Worm (Caenorhabditis elegans) whole organism, L2 larva: ENCODE results near the gene txt-1.

Experiments
- alr-1 ChIP-seq: fragments of 150-350 bp; optimal IDR thresholded peaks from 2 replicates; lab custom pipeline; 2014; ENCODE audit warnings: missing biosample characterization, missing genetic modification characterization
- egl-27 ChIP-seq: sonication (generic microtip); optimal IDR thresholded peaks from 3 replicates; lab custom pipeline; 2017; ENCODE audit warnings: missing biosample characterization, missing genetic modification reagents, missing genetic modification characterization
- elt-1 ChIP-seq: fragments of 150-350 bp; optimal IDR thresholded peaks from 2 replicates; lab custom pipeline; 2014; ENCODE audit warnings: missing biosample characterization, missing genetic modification characterization
- elt-3 ChIP-seq: sonication (generic microtip); optimal IDR thresholded peaks from 2 replicates; lab custom pipeline; 2017; ENCODE audit warnings: missing biosample characterization, missing genetic modification characterization
- gmeb-1 ChIP-seq: fragments of 150-350 bp; optimal IDR thresholded peaks from 2 replicates; lab custom pipeline; 2014; ENCODE audit warnings: missing biosample characterization, missing genetic modification characterization
- lsy-2 ChIP-seq, 2 experiments: fragments of 150-350 bp in 1 of 2; sonication (generic microtip) in 1 of 2; optimal IDR thresholded peaks; 2 replicates each; lab custom pipeline; 2014 to 2017; ENCODE audit warnings: missing biosample characterization in 2 of 2, missing genetic modification characterization in 2 of 2
- nhr-6 ChIP-seq: fragments of 150-350 bp; optimal IDR thresholded peaks from 2 replicates; lab custom pipeline; 2014; ENCODE audit warnings: missing biosample characterization, missing genetic modification characterization

DNA sequence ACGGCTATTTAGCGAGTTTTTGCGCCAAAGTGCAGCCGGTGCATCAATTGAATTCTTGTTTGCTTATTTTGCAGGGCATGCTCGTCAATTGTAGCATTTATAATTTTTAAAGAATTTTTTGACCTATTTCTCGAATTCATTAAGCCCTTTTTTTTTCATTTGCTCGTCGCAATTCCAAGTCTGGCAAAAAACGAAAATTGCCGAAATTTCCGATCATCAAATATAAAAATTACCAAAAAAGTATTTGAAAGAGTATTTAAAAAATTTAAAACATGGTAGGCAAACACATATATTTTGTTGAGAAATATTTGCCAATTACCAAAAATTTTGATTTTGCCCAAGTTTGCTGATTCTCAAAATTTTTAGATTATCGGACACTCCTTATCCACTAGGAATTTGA is 21.9 kb upstream of the txt-1 start, which contains the start of gene C50D2.6:
- TF ChIP-seq lsy-2 (tag; optimal IDR thresholded peaks at IDR 0.05; lab: Kevin White, UChicago): no peak
- no peak for TF ChIP-seq nhr-6 (tag; lab: Kevin White, UChicago)
- TF ChIP-seq elt-3 (tag; lab: Kevin White, UChicago): no peak
- no peak for TF ChIP-seq alr-1
- no peak for TF ChIP-seq gmeb-1 (tag; lab: Kevin White, UChicago)
- TF ChIP-seq egl-27 (tag; lab: Kevin White, UChicago): no peak
- no peak for TF ChIP-seq elt-1 (tag; lab: Kevin White, UChicago)
